Fruit fly (Drosophila melanogaster) whole organism, embryonic: ENCODE results near the gene CG6094.
A peak's percentile ranks its signal among the peaks of the same experiment; 100 is the strongest.

ENCODE experiments used
- CG10274 ChIP-seq: fragments of 200-800 bp; sonication (Bioruptor generic); optimal IDR thresholded peaks from 3 replicates; lab custom pipeline; 2017; ENCODE audit warnings: missing biosample characterization, mild to moderate bottlenecking, missing genetic modification characterization
- CG13287 ChIP-seq: fragments of 200-800 bp; sonication (Bioruptor generic); IDR thresholded peaks from 2 replicates; pipeline ENCODE4 v1.3.6; 2022; ENCODE audit warnings: missing biosample characterization, missing genetic modification characterization; ENCODE audit not compliant: partially characterized antibody
- CG17361 ChIP-seq: fragments of 200-800 bp; sonication (Bioruptor generic); IDR thresholded peaks from 3 replicates; pipeline ENCODE4 v1.3.6; 2022; ENCODE audit warnings: missing biosample characterization, missing genetic modification characterization
- CG1832 ChIP-seq: fragments of 200-800 bp; sonication (Bioruptor generic); optimal IDR thresholded peaks from 2 replicates; lab custom pipeline; 2017; ENCODE audit warnings: missing biosample characterization, mild to moderate bottlenecking, missing genetic modification characterization, inconsistent platforms
- CG6813 ChIP-seq: fragments of 200-800 bp; sonication (Bioruptor generic); optimal IDR thresholded peaks from 2 replicates; lab custom pipeline; 2017; ENCODE audit warnings: missing biosample characterization, missing genetic modification characterization, mild to moderate bottlenecking, moderate library complexity, missing genetic modification reagents
- Pdp1 ChIP-seq, 2 experiments: fragments of 200-800 bp; sonication (Bioruptor generic); optimal IDR thresholded peaks; 3 replicates each; lab custom pipeline; 2016; ENCODE audit warnings: missing biosample characterization in 2 of 2, missing genetic modification characterization in 2 of 2, mild to moderate bottlenecking in 1 of 2, moderate library complexity in 1 of 2
- ase ChIP-seq: fragments of 200-800 bp; sonication (Bioruptor generic); IDR thresholded peaks from 3 replicates; pipeline ENCODE4 v1.3.6; 2022; ENCODE audit warnings: missing biosample characterization, missing genetic modification characterization
- chif ChIP-seq, 2 experiments: fragments of 200-800 bp; sonication (Bioruptor generic); optimal IDR thresholded peaks; 3 replicates each; lab custom pipeline; 2016; ENCODE audit warnings: missing biosample characterization in 2 of 2, missing genetic modification characterization in 2 of 2
- croc ChIP-seq: fragments of 200-800 bp; sonication (Bioruptor generic); conservative IDR thresholded peaks from 3 replicates; pipeline ENCODE4 v1.3.6; 2022; ENCODE audit warnings: missing biosample characterization, missing genetic modification characterization
- salm ChIP-seq: fragments of 200-800 bp; sonication (Bioruptor generic); optimal IDR thresholded peaks from 2 replicates; lab custom pipeline; 2018; ENCODE audit warnings: missing biosample characterization, mild to moderate bottlenecking, missing genetic modification characterization
- sens-2 ChIP-seq: fragments of 200-800 bp; sonication (Bioruptor generic); IDR thresholded peaks from 2 replicates; pipeline ENCODE4 v1.3.6; 2022; ENCODE audit warnings: missing biosample characterization, missing genetic modification characterization
- yki ChIP-seq: fragments of >200 bp; optimal IDR thresholded peaks from 3 replicates; lab custom pipeline; 2018

- TF ChIP-seq CG13287 (GFP tag; lab: Robert Waterston, UW) (no peak), CG17361 (GFP tag; lab: Robert Waterston, UW) (peak; percentile 87), CG1832 (GFP tag; lab: Kevin White, UChicago) (no peak), ase (no peak), chif (GFP tag; optimal IDR thresholded peaks at IDR 0.05; lab: Kevin White, UChicago) (peak; percentile 37 to 59), croc (GFP tag; lab: Robert Waterston, UW) (peak; percentile 69), Pdp1 (GFP tag; optimal IDR thresholded peaks at IDR 0.05; lab: Kevin White, UChicago) (peak; percentile 37 to 48), sens-2 (GFP tag; lab: Robert Waterston, UW) (no peak), CG10274 (GFP tag; lab: Kevin White, UChicago) (peak; percentile 28), CG6813 (GFP tag; lab: Kevin White, UChicago) (peak; percentile 61), salm (tag; lab: Kevin White, UChicago) (no peak), yki (lab: Kevin White, UChicago) (no peak)
Measured at dm6 chr2L:10466865-10467270, 40.0 kb upstream of the CG6094 start.
